Fruit fly (Drosophila melanogaster) whole organism: ENCODE measurements around the gene Ir94a.

Source experiments
- CG8478 ChIP-seq: fragments of >200 bp; optimal IDR thresholded peaks from 2 replicates; lab custom pipeline; 2018; ENCODE audit warnings: inconsistent platforms
- Dll ChIP-seq: fragments of >200 bp; optimal IDR thresholded peaks from 2 replicates; lab custom pipeline; 2017
- EcR ChIP-seq, 2 experiments: fragments of >200 bp; optimal IDR thresholded peaks; 2 replicates each; lab custom pipeline; 2017; ENCODE audit warnings: missing biosample characterization in 2 of 2, missing genetic modification characterization in 2 of 2, missing genetic modification reagents in 2 of 2
- pan ChIP-seq: fragments of >200 bp; optimal IDR thresholded peaks from 2 replicates; lab custom pipeline; 2017
- psq ChIP-seq: fragments of >200 bp; optimal IDR thresholded peaks from 2 replicates; lab custom pipeline; 2017
- usp ChIP-seq: fragments of >200 bp; optimal IDR thresholded peaks from 2 replicates; lab custom pipeline; 2017; ENCODE audit warnings: missing biosample characterization, missing genetic modification characterization, mixed read lengths

Gene Ir94a

dm6 chr3R:22163258-22163805 lies 50.1 kb downstream of the Ir94a start:
- no peak for TF ChIP-seq CG8478 (lab: Kevin White, UChicago)
- TF ChIP-seq EcR (GFP tag; optimal IDR thresholded peaks at IDR 0.05; lab: Kevin White, UChicago) = no peak
- TF ChIP-seq Dll (lab: Kevin White, UChicago) = no peak
- no peak for TF ChIP-seq usp (GFP tag; lab: Kevin White, UChicago)
- no peak for TF ChIP-seq psq (lab: Kevin White, UChicago)
- no peak for TF ChIP-seq pan
